Worm (Caenorhabditis elegans) whole organism, early embryonic: ENCODE measurements around the gene str-109.

Experiments used
- B0310.2 ChIP-seq: sonication (generic microtip); optimal IDR thresholded peaks from 2 replicates; lab custom pipeline; 2016; ENCODE audit warnings: mild to moderate bottlenecking, missing genetic modification characterization, missing compliant biosample characterization
- F13C5.2 ChIP-seq: sonication (generic microtip); optimal IDR thresholded peaks from 2 replicates; lab custom pipeline; 2017; ENCODE audit warnings: mild to moderate bottlenecking, missing genetic modification characterization, inconsistent platforms, missing compliant biosample characterization
- aly-1 ChIP-seq: sonication (generic microtip); optimal IDR thresholded peaks from 2 replicates; lab custom pipeline; 2016; ENCODE audit warnings: missing genetic modification characterization, missing compliant biosample characterization
- ama-1 ChIP-seq: fragments of 150-350 bp; optimal IDR thresholded peaks from 2 replicates; lab custom pipeline; 2014
- ceh-13 ChIP-seq: fragments of 200-800 bp; sonication (Bioruptor generic); optimal IDR thresholded peaks from 2 replicates; lab custom pipeline; 2018; ENCODE audit warnings: mild to moderate bottlenecking, missing genetic modification characterization, missing compliant biosample characterization
- ceh-36 ChIP-seq: sonication (generic microtip); optimal IDR thresholded peaks from 2 replicates; lab custom pipeline; 2016; ENCODE audit warnings: missing genetic modification characterization, inconsistent platforms, missing compliant biosample characterization
- ets-7 ChIP-seq: sonication (generic microtip); optimal IDR thresholded peaks from 2 replicates; lab custom pipeline; 2016; ENCODE audit warnings: missing genotype, missing genetic modification characterization, missing compliant biosample characterization
- flt-1 ChIP-seq: fragments of 200-800 bp; sonication (Bioruptor generic); IDR thresholded peaks from 2 replicates; pipeline ENCODE4 v1.3.6; 2022; ENCODE audit warnings: missing genetic modification characterization, missing compliant biosample characterization
- hmbx-1 ChIP-seq: sonication (generic microtip); optimal IDR thresholded peaks from 2 replicates; lab custom pipeline; 2016; ENCODE audit warnings: mild to moderate bottlenecking, missing genetic modification characterization, missing compliant biosample characterization
- hmg-4 ChIP-seq: fragments of 200-800 bp; sonication (Bioruptor generic); optimal IDR thresholded peaks from 2 replicates; lab custom pipeline; 2018; ENCODE audit warnings: mild to moderate bottlenecking, missing genetic modification characterization, missing compliant biosample characterization
- hnd-1 ChIP-seq: sonication (generic microtip); optimal IDR thresholded peaks from 2 replicates; lab custom pipeline; 2016; ENCODE audit warnings: missing genetic modification characterization, missing compliant biosample characterization
- pes-1 ChIP-seq: fragments of 200-800 bp; sonication (Bioruptor generic); IDR thresholded peaks from 2 replicates; pipeline ENCODE4 v1.3.6; 2022; ENCODE audit warnings: missing genetic modification reagents, missing genetic modification characterization, missing compliant biosample characterization
- scrt-1 ChIP-seq: fragments of 200-800 bp; sonication (Bioruptor generic); IDR thresholded peaks from 2 replicates; pipeline ENCODE4 v1.3.6; 2022; ENCODE audit warnings: missing genetic modification characterization, missing compliant biosample characterization
- sea-1 ChIP-seq: fragments of 200-800 bp; sonication (Bioruptor generic); conservative IDR thresholded peaks from 2 replicates; pipeline ENCODE4 v1.3.6; 2022; ENCODE audit warnings: missing genetic modification characterization, missing compliant biosample characterization
- tbx-11 ChIP-seq: fragments of 200-800 bp; sonication (Bioruptor generic); IDR thresholded peaks from 2 replicates; pipeline ENCODE4 v1.3.6; 2022; ENCODE audit warnings: missing genetic modification characterization, missing compliant biosample characterization
- tbx-37 ChIP-seq: fragments of 200-800 bp; sonication (Bioruptor generic); conservative IDR thresholded peaks from 2 replicates; pipeline ENCODE4 v1.3.6; 2022; ENCODE audit warnings: missing genetic modification reagents, missing genetic modification characterization, missing compliant biosample characterization
- tra-4 ChIP-seq: sonication (generic microtip); optimal IDR thresholded peaks from 2 replicates; lab custom pipeline; 2017; ENCODE audit warnings: missing genetic modification characterization, missing compliant biosample characterization

str-109 gene

DNA sequence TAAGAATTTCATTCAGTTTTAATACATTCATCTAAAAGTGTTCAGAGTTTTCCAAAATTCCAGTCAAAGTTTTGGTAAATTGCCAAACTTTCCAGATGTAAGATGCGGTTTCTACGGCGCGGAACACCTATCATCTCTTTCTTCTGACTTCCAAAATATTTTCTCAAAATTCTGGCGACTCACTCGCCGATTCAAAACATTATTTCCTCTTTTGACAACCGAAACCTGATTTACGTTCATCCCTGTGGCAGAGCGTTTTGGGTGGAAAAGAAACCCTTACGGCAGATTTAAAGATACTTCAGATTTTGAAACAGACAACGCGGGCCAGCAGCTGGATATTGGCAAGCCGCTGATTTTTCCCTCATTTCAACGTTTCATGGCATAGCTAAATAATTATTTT is 36.0 kb upstream of the str-109 start, which contains the start of gene F11A5.5:
F11A5.5 (plus strand) TSS at position 301 of the 400 bp plus-strand sequence.
- TF ChIP-seq sea-1 (no peak), hmg-4 (GFP tag; lab: Kevin White, UChicago) (no peak), aly-1 (tag; lab: Kevin White, UChicago) (no peak), hnd-1 (tag; lab: Kevin White, UChicago) (no peak), ama-1 (lab: Kevin White, UChicago) (no peak), ceh-13 (no peak), tbx-37 (GFP tag; lab: Robert Waterston, UW) (no peak), scrt-1 (GFP tag; lab: Robert Waterston, UW) (no peak), flt-1 (GFP tag; lab: Robert Waterston, UW) (no peak), ets-7 (tag; lab: Kevin White, UChicago) (no peak), pes-1 (GFP tag; lab: Robert Waterston, UW) (no peak), ceh-36 (no peak), tra-4 (tag; lab: Kevin White, UChicago) (no peak), tbx-11 (GFP tag; lab: Robert Waterston, UW) (no peak)

DNA sequence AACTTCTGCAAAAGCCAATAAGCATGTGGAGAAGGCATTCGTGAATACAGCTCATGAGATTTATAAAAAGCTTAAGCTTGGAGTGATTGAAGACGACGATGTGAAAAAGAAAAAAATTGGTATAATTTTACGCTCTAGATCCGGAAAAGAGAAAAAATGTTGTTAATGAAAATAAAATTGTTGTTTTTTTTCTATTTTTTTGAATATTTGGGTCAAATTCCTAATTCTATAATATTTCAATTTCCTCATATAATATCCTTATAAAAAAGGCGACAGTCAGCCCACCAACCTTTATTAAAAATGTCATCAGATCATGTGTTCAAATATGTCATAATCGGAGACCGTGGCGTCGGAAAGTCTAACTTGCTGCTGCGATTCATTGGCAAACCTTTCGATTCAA is 33.4 kb upstream of the str-109 start, which contains the start of gene rabr-3:
rabr-3 (plus strand) TSS at position 301 of the 400 bp plus-strand sequence.
- no peak for TF ChIP-seq ceh-36
- TF ChIP-seq pes-1 (GFP tag; lab: Robert Waterston, UW) = no peak
- TF ChIP-seq B0310.2 = no peak
- TF ChIP-seq F13C5.2 (tag; lab: Kevin White, UChicago) = no peak
- no peak for TF ChIP-seq hmg-4 (GFP tag; lab: Kevin White, UChicago)
- no peak for TF ChIP-seq hnd-1 (tag; lab: Kevin White, UChicago)
- no peak for TF ChIP-seq sea-1
- TF ChIP-seq scrt-1 (GFP tag; lab: Robert Waterston, UW) = no peak
- TF ChIP-seq hmbx-1 = no peak
- TF ChIP-seq ama-1 (lab: Kevin White, UChicago) = no peak
- TF ChIP-seq flt-1 (GFP tag; lab: Robert Waterston, UW) = no peak

DNA sequence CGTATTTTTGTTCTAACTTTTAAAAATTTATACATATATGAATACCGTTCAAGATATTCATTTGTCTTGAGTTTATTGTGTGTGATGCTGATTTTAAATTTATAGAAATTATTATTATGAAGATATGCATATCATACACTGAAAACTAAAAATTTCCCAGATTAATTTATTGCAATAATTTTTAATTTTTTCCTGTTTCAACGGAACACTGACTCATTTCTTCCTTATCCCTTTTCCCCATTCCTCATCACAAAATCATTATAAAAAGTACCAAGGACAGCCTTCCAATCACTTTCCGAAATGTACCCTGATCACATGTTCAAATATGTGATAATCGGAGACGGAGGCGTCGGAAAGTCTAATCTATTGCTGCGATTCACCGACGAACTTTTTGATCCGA is 32.6 kb upstream of the str-109 start, which contains the start of gene rabr-4:
rabr-4 (plus strand) TSS at position 301 of the 400 bp plus-strand sequence.
- TF ChIP-seq sea-1 (no peak), scrt-1 (GFP tag; lab: Robert Waterston, UW) (no peak), aly-1 (tag; lab: Kevin White, UChicago) (no peak), hnd-1 (tag; lab: Kevin White, UChicago) (no peak), ceh-36 (no peak), ceh-13 (no peak)

DNA sequence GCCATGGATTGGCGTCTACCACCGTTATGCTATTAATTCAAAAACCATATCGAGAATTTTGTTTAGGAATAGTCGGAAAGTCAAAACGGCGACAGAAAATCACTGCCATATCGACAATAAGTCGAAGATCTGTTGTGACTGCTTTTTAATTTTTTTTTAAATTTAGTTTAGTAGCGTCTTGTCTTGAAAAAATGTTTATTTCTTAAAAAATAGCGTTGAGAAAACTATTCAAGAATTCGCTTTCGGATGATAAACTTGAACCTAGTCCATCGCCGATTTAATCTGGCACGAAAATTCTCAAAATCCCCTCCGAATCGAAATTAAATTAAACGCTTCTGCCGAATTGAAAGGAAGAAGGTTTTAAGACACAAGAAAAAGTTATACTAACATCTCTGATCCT is 30.1 kb upstream of the str-109 start, which contains the start of gene srh-279:
srh-279 (plus strand) TSS at position 301 of the 400 bp plus-strand sequence.
- no peak for TF ChIP-seq pes-1 (GFP tag; lab: Robert Waterston, UW)
- no peak for TF ChIP-seq F13C5.2 (tag; lab: Kevin White, UChicago)

DNA sequence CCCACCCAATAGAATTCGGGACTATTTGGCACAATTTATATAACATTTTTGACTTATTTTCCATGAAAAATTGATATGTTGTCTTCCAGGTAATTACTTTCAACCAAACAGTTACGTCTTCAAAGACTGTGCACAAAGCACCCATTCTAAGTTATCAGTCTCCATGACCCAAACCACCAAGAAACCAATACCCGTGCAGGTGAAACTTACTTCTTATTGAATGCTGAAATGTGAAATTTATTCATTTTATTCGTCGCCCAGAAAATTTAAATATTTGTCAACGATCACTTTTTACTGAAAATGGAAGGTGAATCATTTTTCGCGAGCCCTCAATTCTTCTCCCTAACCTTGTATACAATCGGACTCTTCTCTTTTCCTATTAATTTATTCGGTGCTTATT is 28.5 kb upstream of the str-109 start, which contains the start of gene srh-281:
srh-281 (plus strand) TSS at position 301 of the 400 bp plus-strand sequence.
- no peak for TF ChIP-seq ceh-13
- no peak for TF ChIP-seq pes-1 (GFP tag; lab: Robert Waterston, UW)
- no peak for TF ChIP-seq ama-1 (lab: Kevin White, UChicago)
- TF ChIP-seq tbx-11 (GFP tag; lab: Robert Waterston, UW) = no peak
- TF ChIP-seq hmg-4 (GFP tag; lab: Kevin White, UChicago) = no peak
- TF ChIP-seq tbx-37 (GFP tag; lab: Robert Waterston, UW) = no peak
- no peak for TF ChIP-seq B0310.2
- no peak for TF ChIP-seq hnd-1 (tag; lab: Kevin White, UChicago)
- no peak for TF ChIP-seq flt-1 (GFP tag; lab: Robert Waterston, UW)
- TF ChIP-seq aly-1 (tag; lab: Kevin White, UChicago) = no peak
- no peak for TF ChIP-seq ets-7 (tag; lab: Kevin White, UChicago)
- TF ChIP-seq ceh-36 = no peak
- no peak for TF ChIP-seq hmbx-1

DNA sequence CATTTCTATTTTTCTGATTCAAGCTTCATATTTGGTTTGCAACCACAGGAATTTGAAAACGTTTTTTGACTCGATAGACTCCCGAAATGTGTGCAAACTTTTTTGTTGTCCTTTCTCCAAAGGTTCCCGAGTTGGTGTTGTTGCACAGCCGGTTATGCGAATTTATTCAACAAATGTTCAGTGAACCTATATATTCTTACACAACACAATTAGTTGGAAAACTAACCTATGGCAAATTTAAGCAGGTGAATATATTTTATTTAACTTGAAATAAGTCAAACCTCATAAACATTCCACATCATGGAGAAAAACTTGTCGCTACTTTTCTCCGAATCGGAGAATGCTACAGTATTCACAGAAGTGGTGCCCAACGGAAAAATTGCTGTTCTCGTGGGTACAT is 21.3 kb upstream of the str-109 start, which contains the start of gene srz-14:
srz-14 (plus strand) TSS at position 301 of the 400 bp plus-strand sequence.
- no peak for TF ChIP-seq tbx-11 (GFP tag; lab: Robert Waterston, UW)
- no peak for TF ChIP-seq F13C5.2 (tag; lab: Kevin White, UChicago)
- TF ChIP-seq flt-1 (GFP tag; lab: Robert Waterston, UW) = no peak
- no peak for TF ChIP-seq pes-1 (GFP tag; lab: Robert Waterston, UW)

DNA sequence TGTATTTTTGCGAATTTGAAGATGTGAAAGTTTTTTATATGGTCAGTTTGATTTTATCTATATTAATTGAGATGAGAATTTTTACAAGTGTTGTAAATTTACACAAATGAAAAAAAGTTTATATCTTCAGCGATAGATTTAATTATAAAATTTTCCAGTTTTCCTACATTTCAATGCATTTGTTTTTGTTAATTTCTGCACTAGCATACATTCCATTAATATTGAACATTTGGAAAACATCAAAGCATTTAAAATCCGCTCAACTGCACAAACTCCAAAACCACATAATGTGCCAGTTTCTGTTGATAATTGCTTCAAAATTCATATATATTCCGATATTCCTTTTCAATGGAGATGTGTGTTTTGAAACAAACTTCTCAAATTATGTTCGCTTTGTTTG is 20.9 kb upstream of the str-109 start, which contains the start of gene srh-277:
srh-277 (plus strand) TSS at position 301 of the 400 bp plus-strand sequence.
- TF ChIP-seq aly-1 (tag; lab: Kevin White, UChicago) = no peak
- no peak for TF ChIP-seq F13C5.2 (tag; lab: Kevin White, UChicago)
- no peak for TF ChIP-seq pes-1 (GFP tag; lab: Robert Waterston, UW)
- TF ChIP-seq sea-1 = no peak
- TF ChIP-seq tbx-11 (GFP tag; lab: Robert Waterston, UW) = no peak
- TF ChIP-seq scrt-1 (GFP tag; lab: Robert Waterston, UW) = no peak
- TF ChIP-seq ama-1 (lab: Kevin White, UChicago) = no peak
- TF ChIP-seq B0310.2 = no peak
- no peak for TF ChIP-seq flt-1 (GFP tag; lab: Robert Waterston, UW)
- no peak for TF ChIP-seq hmg-4 (GFP tag; lab: Kevin White, UChicago)

DNA sequence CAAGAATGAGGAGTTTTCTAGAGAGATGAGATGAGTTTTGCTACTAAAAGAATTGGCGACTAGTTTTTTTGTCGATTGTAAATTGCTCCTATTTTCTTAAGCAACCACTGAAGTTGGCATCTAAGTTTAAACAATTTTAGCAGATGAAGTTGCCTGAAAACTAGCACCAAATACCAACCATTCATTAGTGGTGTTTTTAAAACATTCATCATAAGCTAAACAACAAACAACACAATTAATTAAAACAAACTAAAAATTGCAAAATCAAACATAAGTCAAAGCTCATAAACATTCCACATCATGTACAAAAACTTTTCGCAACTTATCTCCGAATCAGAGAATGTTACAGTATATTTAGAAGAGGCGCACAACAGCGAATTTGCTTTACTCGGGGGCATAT is 20.1 kb upstream of the str-109 start, which contains the start of gene srz-13:
srz-13 (plus strand) TSS at position 301 of the 400 bp plus-strand sequence.
- no peak for TF ChIP-seq hmg-4 (GFP tag; lab: Kevin White, UChicago)
- no peak for TF ChIP-seq ceh-36
- no peak for TF ChIP-seq tbx-11 (GFP tag; lab: Robert Waterston, UW)
- no peak for TF ChIP-seq hnd-1 (tag; lab: Kevin White, UChicago)
- TF ChIP-seq tra-4 (tag; lab: Kevin White, UChicago) = no peak
- no peak for TF ChIP-seq tbx-37 (GFP tag; lab: Robert Waterston, UW)
- TF ChIP-seq flt-1 (GFP tag; lab: Robert Waterston, UW) = no peak
- TF ChIP-seq hmbx-1 = no peak
- TF ChIP-seq ama-1 (lab: Kevin White, UChicago) = no peak
- TF ChIP-seq pes-1 (GFP tag; lab: Robert Waterston, UW) = no peak
- no peak for TF ChIP-seq B0310.2
- no peak for TF ChIP-seq ets-7 (tag; lab: Kevin White, UChicago)
- no peak for TF ChIP-seq ceh-13
- TF ChIP-seq F13C5.2 (tag; lab: Kevin White, UChicago) = no peak
- no peak for TF ChIP-seq sea-1
- no peak for TF ChIP-seq scrt-1 (GFP tag; lab: Robert Waterston, UW)
